Worm (Caenorhabditis elegans) whole organism, young adult: ENCODE data around the gene F26C11.4.
A peak's percentile ranks its signal among the peaks of the same experiment; 100 is the strongest.

Source experiments
- B0019.2 ChIP-seq: fragments of 200-800 bp; sonication (Bioruptor generic); conservative IDR thresholded peaks from 2 replicates; pipeline ENCODE4 v1.3.6; 2022; ENCODE audit warnings: missing genetic modification reagents, missing genetic modification characterization, missing compliant biosample characterization
- F37B4.10 ChIP-seq: fragments of 200-800 bp; sonication (Bioruptor generic); IDR thresholded peaks from 2 replicates; pipeline ENCODE4 v1.3.6; 2022; ENCODE audit warnings: missing genetic modification characterization, missing compliant biosample characterization
- F39B2.1 ChIP-seq: fragments of 200-800 bp; sonication (Bioruptor generic); IDR thresholded peaks from 2 replicates; pipeline ENCODE4 v1.3.6; 2022; ENCODE audit warnings: missing genetic modification reagents, missing genetic modification characterization, missing compliant biosample characterization
- F49E8.2 ChIP-seq: sonication (generic microtip); optimal IDR thresholded peaks from 3 replicates; lab custom pipeline; 2017; ENCODE audit warnings: missing genetic modification characterization, mild to moderate bottlenecking, missing compliant biosample characterization, antibody characterized with exemption, moderate library complexity; ENCODE audit not compliant: insufficient read depth
- F52B5.7 ChIP-seq: sonication (generic microtip); optimal IDR thresholded peaks from 2 replicates; lab custom pipeline; 2016; ENCODE audit warnings: mild to moderate bottlenecking, missing genetic modification characterization, missing compliant biosample characterization
- F55B11.4 ChIP-seq: sonication (generic microtip); optimal IDR thresholded peaks from 2 replicates; lab custom pipeline; 2016; ENCODE audit warnings: missing compliant biosample characterization, missing genetic modification characterization, borderline replicate concordance; ENCODE audit not compliant: insufficient read depth
- F57C9.4 ChIP-seq: sonication (generic microtip); optimal IDR thresholded peaks from 2 replicates; lab custom pipeline; 2017; ENCODE audit warnings: mild to moderate bottlenecking, missing genetic modification characterization, missing compliant biosample characterization
- Y53F4B.3 ChIP-seq: fragments of 200-800 bp; sonication (Bioruptor generic); IDR thresholded peaks from 2 replicates; pipeline ENCODE4 v1.3.6; 2022; ENCODE audit warnings: missing genetic modification reagents, missing genetic modification characterization, missing compliant biosample characterization
- Y53G8AR.9 ChIP-seq: fragments of 200-800 bp; sonication (Bioruptor generic); conservative IDR thresholded peaks from 2 replicates; pipeline ENCODE4 v1.3.6; 2022; ENCODE audit warnings: missing genetic modification reagents, missing genetic modification characterization, missing compliant biosample characterization
- Y56A3A.18 ChIP-seq: fragments of 200-800 bp; sonication (Bioruptor generic); IDR thresholded peaks from 2 replicates; pipeline ENCODE4 v1.3.6; 2022; ENCODE audit warnings: missing genetic modification reagents, missing genetic modification characterization, missing compliant biosample characterization
- Y79H2A.3 ChIP-seq: fragments of 200-800 bp; sonication (Bioruptor generic); conservative IDR thresholded peaks from 2 replicates; pipeline ENCODE4 v1.3.6; 2022; ENCODE audit warnings: missing genetic modification reagents, missing genetic modification characterization, missing compliant biosample characterization
- Y95B8A.8 ChIP-seq: fragments of 200-800 bp; sonication (Bioruptor generic); IDR thresholded peaks from 2 replicates; pipeline ENCODE4 v1.3.6; 2022; ENCODE audit warnings: missing genetic modification reagents, missing genetic modification characterization, missing compliant biosample characterization
- aptf-3 ChIP-seq: fragments of 200-800 bp; sonication (Bioruptor generic); IDR thresholded peaks from 2 replicates; pipeline ENCODE4 v1.3.6; 2022; ENCODE audit warnings: missing genetic modification characterization, missing compliant biosample characterization
- attf-3 ChIP-seq: fragments of 200-800 bp; sonication (Bioruptor generic); conservative IDR thresholded peaks from 2 replicates; pipeline ENCODE4 v1.3.6; 2022; ENCODE audit warnings: missing genetic modification reagents, missing genetic modification characterization, missing compliant biosample characterization
- attf-5 ChIP-seq: fragments of 200-800 bp; sonication (Bioruptor generic); optimal IDR thresholded peaks from 2 replicates; lab custom pipeline; 2018; ENCODE audit warnings: mild to moderate bottlenecking, missing genetic modification characterization, missing compliant biosample characterization
- ccch-3 ChIP-seq: fragments of 200-800 bp; sonication (Bioruptor generic); optimal IDR thresholded peaks from 2 replicates; lab custom pipeline; 2018; ENCODE audit warnings: mild to moderate bottlenecking, missing genetic modification characterization, missing compliant biosample characterization
- die-1 ChIP-seq: sonication (generic microtip); optimal IDR thresholded peaks from 2 replicates; lab custom pipeline; 2016; ENCODE audit warnings: missing genotype, mild to moderate bottlenecking, missing genetic modification characterization, missing compliant biosample characterization
- dpl-1 ChIP-seq: fragments of 150-350 bp; optimal IDR thresholded peaks from 2 replicates; lab custom pipeline; 2014; ENCODE audit warnings: missing biosample characterization, missing genetic modification reagents, missing genetic modification characterization
- egl-44 ChIP-seq: fragments of 200-800 bp; sonication (Bioruptor generic); IDR thresholded peaks from 2 replicates; pipeline ENCODE4 v1.3.6; 2022; ENCODE audit warnings: missing genetic modification reagents, missing genetic modification characterization, missing compliant biosample characterization
- egrh-3 ChIP-seq: fragments of 200-800 bp; sonication (Bioruptor generic); IDR thresholded peaks from 2 replicates; pipeline ENCODE4 v1.3.6; 2022; ENCODE audit warnings: missing genetic modification reagents, missing genetic modification characterization, missing compliant biosample characterization
- him-1 ChIP-seq: sonication (generic microtip); optimal IDR thresholded peaks from 2 replicates; lab custom pipeline; 2016; ENCODE audit warnings: missing genotype, missing genetic modification reagents, missing genetic modification characterization, missing compliant biosample characterization
- hlh-12 ChIP-seq: sonication (generic microtip); optimal IDR thresholded peaks from 2 replicates; lab custom pipeline; 2016; ENCODE audit warnings: missing genetic modification characterization, missing compliant biosample characterization
- hmg-20 ChIP-seq: fragments of 200-800 bp; sonication (Bioruptor generic); IDR thresholded peaks from 2 replicates; pipeline ENCODE4 v1.3.6; 2022; ENCODE audit warnings: missing genetic modification reagents, missing genetic modification characterization, missing compliant biosample characterization
- hrde-1 ChIP-seq: sonication (generic microtip); optimal IDR thresholded peaks from 2 replicates; lab custom pipeline; 2016; ENCODE audit warnings: missing genetic modification characterization, mild to moderate bottlenecking, missing compliant biosample characterization, moderate library complexity, missing genotype, missing genetic modification reagents, borderline replicate concordance
- hsf-1 ChIP-seq: fragments of 200-800 bp; sonication (Bioruptor generic); IDR thresholded peaks from 2 replicates; pipeline ENCODE4 v1.3.6; 2022; ENCODE audit warnings: missing genetic modification reagents, missing genetic modification characterization, missing compliant biosample characterization
- lag-1 ChIP-seq: fragments of 200-800 bp; sonication (Bioruptor generic); IDR thresholded peaks from 2 replicates; pipeline ENCODE4 v1.3.6; 2022; ENCODE audit warnings: missing genetic modification reagents, missing genetic modification characterization, missing compliant biosample characterization
- let-607 ChIP-seq, 2 experiments: fragments of 200-800 bp in 1 of 2; sonication (Bioruptor generic) in 1 of 2; sonication (generic microtip) in 1 of 2; optimal IDR thresholded peaks; 2 replicates each; lab custom pipeline; 2016 to 2018; ENCODE audit warnings: mild to moderate bottlenecking in 2 of 2, missing compliant biosample characterization in 2 of 2, missing genetic modification characterization in 2 of 2, moderate library complexity in 2 of 2, missing genotype in 1 of 2
- lin-40 ChIP-seq: sonication (generic microtip); optimal IDR thresholded peaks from 2 replicates; lab custom pipeline; 2016; ENCODE audit warnings: missing genetic modification characterization, mild to moderate bottlenecking, missing compliant biosample characterization, missing genotype, missing genetic modification reagents
- madf-3 ChIP-seq: fragments of 200-800 bp; sonication (Bioruptor generic); IDR thresholded peaks from 2 replicates; pipeline ENCODE4 v1.3.6; 2022; ENCODE audit warnings: missing genetic modification reagents, missing genetic modification characterization, missing compliant biosample characterization
- mes-4 ChIP-seq: sonication (generic microtip); optimal IDR thresholded peaks from 2 replicates; lab custom pipeline; 2016; ENCODE audit warnings: missing genotype, missing genetic modification characterization, missing compliant biosample characterization
- mxl-1 ChIP-seq: sonication (generic microtip); optimal IDR thresholded peaks from 2 replicates; lab custom pipeline; 2016; ENCODE audit warnings: missing genetic modification characterization, missing compliant biosample characterization
- nfya-2 ChIP-seq: fragments of 200-800 bp; sonication (Bioruptor generic); IDR thresholded peaks from 2 replicates; pipeline ENCODE4 v1.3.6; 2022; ENCODE audit warnings: missing genetic modification reagents, missing genetic modification characterization, missing compliant biosample characterization
- nhr-179 ChIP-seq: sonication (generic microtip); optimal IDR thresholded peaks from 2 replicates; lab custom pipeline; 2016; ENCODE audit warnings: mild to moderate bottlenecking, missing genetic modification characterization, missing compliant biosample characterization
- nhr-27 ChIP-seq: fragments of 200-800 bp; sonication (Bioruptor generic); optimal IDR thresholded peaks from 2 replicates; lab custom pipeline; 2018; ENCODE audit warnings: mild to moderate bottlenecking, missing genetic modification characterization, moderate library complexity, missing compliant biosample characterization
- nhr-80 ChIP-seq: sonication (generic microtip); optimal IDR thresholded peaks from 2 replicates; lab custom pipeline; 2016; ENCODE audit warnings: missing genetic modification characterization, missing compliant biosample characterization
- pha-4 ChIP-seq: fragments of 150-350 bp; sonication (generic microtip); optimal IDR thresholded peaks from 2 replicates; lab custom pipeline; 2014; ENCODE audit warnings: missing biosample characterization, missing genetic modification reagents, missing genetic modification characterization
- rec-8 ChIP-seq, 2 experiments: sonication (generic microtip); optimal IDR thresholded peaks; 2 replicates each; lab custom pipeline; 2016; ENCODE audit warnings: mild to moderate bottlenecking in 2 of 2, missing genetic modification characterization in 2 of 2, missing genetic modification reagents in 2 of 2, missing genotype in 2 of 2, missing biosample characterization in 1 of 2, missing compliant biosample characterization in 1 of 2, moderate library complexity in 1 of 2
- rpc-1 ChIP-seq, 2 experiments: fragments of 150-350 bp in 1 of 2; sonication (generic microtip) in 1 of 2; optimal IDR thresholded peaks; 2 replicates each; lab custom pipeline; 2014 to 2018; ENCODE audit warnings: missing biosample characterization in 1 of 2, missing genetic modification characterization in 1 of 2, missing genetic modification reagents in 1 of 2, missing genotype in 1 of 2
- sdz-38 ChIP-seq: sonication (generic microtip); optimal IDR thresholded peaks from 2 replicates; lab custom pipeline; 2016; ENCODE audit warnings: missing genotype, missing genetic modification characterization, missing compliant biosample characterization
- sea-2 ChIP-seq: fragments of 200-800 bp; sonication (Bioruptor generic); IDR thresholded peaks from 2 replicates; pipeline ENCODE4 v1.3.6; 2022; ENCODE audit warnings: missing genetic modification characterization, missing compliant biosample characterization
- snpc-1.1 ChIP-seq: sonication (generic microtip); optimal IDR thresholded peaks from 2 replicates; lab custom pipeline; 2017; ENCODE audit warnings: missing genetic modification characterization, mild to moderate bottlenecking, missing compliant biosample characterization, antibody characterized with exemption, moderate library complexity, missing genotype, missing genetic modification reagents; ENCODE audit not compliant: insufficient read depth
- snpc-4 ChIP-seq, 5 experiments: fragments of 150-350 bp in 1 of 5; sonication (generic microtip) in 4 of 5; optimal IDR thresholded peaks; 2 replicates each; lab custom pipeline; 2014 to 2018; ENCODE audit warnings: missing genetic modification characterization in 5 of 5, missing biosample characterization in 3 of 5, antibody characterized with exemption in 2 of 5, mild to moderate bottlenecking in 2 of 5, missing compliant biosample characterization in 2 of 5, missing genotype in 2 of 5, moderate library complexity in 2 of 5, missing genetic modification reagents in 1 of 5
- tbp1 ChIP-seq: fragments of 200-800 bp; sonication (Bioruptor generic); optimal IDR thresholded peaks from 2 replicates; lab custom pipeline; 2018; ENCODE audit warnings: mild to moderate bottlenecking, missing genetic modification characterization, missing compliant biosample characterization
- tbx-9 ChIP-seq: sonication (generic microtip); optimal IDR thresholded peaks from 2 replicates; lab custom pipeline; 2016; ENCODE audit warnings: borderline replicate concordance, missing genetic modification characterization, inconsistent platforms, missing compliant biosample characterization
- zfh-2 ChIP-seq: fragments of 200-800 bp; sonication (Bioruptor generic); conservative IDR thresholded peaks from 2 replicates; pipeline ENCODE4 v1.3.6; 2022; ENCODE audit warnings: missing genetic modification reagents, missing genetic modification characterization, missing compliant biosample characterization
- ztf-3 ChIP-seq: fragments of 200-800 bp; sonication (Bioruptor generic); optimal IDR thresholded peaks from 2 replicates; lab custom pipeline; 2018; ENCODE audit warnings: mild to moderate bottlenecking, missing genetic modification characterization, missing compliant biosample characterization
- ztf-6 ChIP-seq: fragments of 200-800 bp; sonication (Bioruptor generic); IDR thresholded peaks from 2 replicates; pipeline ENCODE4 v1.3.6; 2022; ENCODE audit warnings: missing genetic modification reagents, missing genetic modification characterization, missing compliant biosample characterization

The F26C11.4 gene

DNA sequence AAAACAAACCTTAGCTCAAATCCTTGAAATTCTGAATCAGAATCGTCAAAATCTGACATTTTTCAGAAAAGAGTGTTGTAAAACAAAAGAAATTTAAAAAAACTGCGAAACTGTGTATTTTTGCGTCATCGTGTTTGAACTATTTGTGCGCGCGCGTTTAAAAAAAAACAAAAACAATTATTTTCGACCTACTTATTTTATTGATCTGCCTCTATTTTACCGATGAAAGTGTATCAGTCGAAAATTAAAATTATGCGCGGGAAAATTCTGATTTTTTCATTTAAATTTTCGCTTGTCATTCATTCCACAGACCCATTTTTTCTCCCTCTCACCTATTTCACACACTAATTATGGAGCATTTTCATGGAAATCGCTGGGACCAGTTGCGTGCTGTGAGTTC, 22.8 kb upstream of the F26C11.4 start, which contains the start of the genes C05C10.7 and C05C10.5:
C05C10.7 (minus strand) TSS at position 95 of the 400 bp plus-strand sequence.
C05C10.5 (plus strand) TSS at position 164 of the 400 bp plus-strand sequence.
- no peak for TF ChIP-seq snpc-1.1 (tag; lab: Kevin White, UChicago)
- TF ChIP-seq snpc-4 (GFP tag; optimal IDR thresholded peaks at IDR 0.05; lab: Kevin White, UChicago): peak; percentile 21
- no peak for TF ChIP-seq snpc-4 (tag; optimal IDR thresholded peaks at IDR 0.05; lab: Kevin White, UChicago)
- TF ChIP-seq Y95B8A.8 (GFP tag; lab: Robert Waterston, UW): peak; percentile 76; the same call in 1 of the 2 replicates
- TF ChIP-seq rec-8 (tag; optimal IDR thresholded peaks at IDR 0.05; lab: Kevin White, UChicago): no peak
- TF ChIP-seq B0019.2 (GFP tag; lab: Robert Waterston, UW): peak; percentile 86
- no peak for TF ChIP-seq hmg-20 (GFP tag; lab: Robert Waterston, UW)
- TF ChIP-seq tbx-9 (tag; lab: Kevin White, UChicago): no peak
- no peak for TF ChIP-seq egl-44 (GFP tag; lab: Robert Waterston, UW)
- TF ChIP-seq hrde-1 (tag; lab: Kevin White, UChicago): no peak
- TF ChIP-seq nhr-179: no peak
- no peak for TF ChIP-seq egrh-3 (GFP tag; lab: Robert Waterston, UW)
- no peak for TF ChIP-seq F57C9.4 (tag; lab: Kevin White, UChicago)
- TF ChIP-seq Y79H2A.3: no peak
- TF ChIP-seq die-1: no peak
- TF ChIP-seq dpl-1 (GFP tag; lab: Kevin White, UChicago): peak; percentile 84
- TF ChIP-seq ccch-3 (GFP tag; lab: Kevin White, UChicago): no peak
- TF ChIP-seq nhr-27: no peak
- no peak for TF ChIP-seq him-1 (tag; lab: Kevin White, UChicago)
- no peak for TF ChIP-seq nhr-80
- no peak for TF ChIP-seq F49E8.2 (tag; lab: Kevin White, UChicago)
- TF ChIP-seq aptf-3: no peak
- 0 out of 2 replicates have a peak, but pooled peaks have one; percentile 38 for TF ChIP-seq Y53G8AR.9 (GFP tag; lab: Robert Waterston, UW)
- no peak for TF ChIP-seq ztf-6 (GFP tag; lab: Robert Waterston, UW)
- TF ChIP-seq hlh-12: no peak
- TF ChIP-seq Y53F4B.3: no peak
- no peak for TF ChIP-seq Y56A3A.18 (GFP tag; lab: Robert Waterston, UW)
- no peak for TF ChIP-seq lin-40
- TF ChIP-seq F37B4.10 (GFP tag; lab: Robert Waterston, UW): no peak
- peak; percentile 80 for TF ChIP-seq hsf-1
- TF ChIP-seq sdz-38 (tag; lab: Kevin White, UChicago): no peak
- TF ChIP-seq ztf-3 (GFP tag; lab: Kevin White, UChicago): no peak
- no peak for TF ChIP-seq F55B11.4 (tag; lab: Kevin White, UChicago)
- no peak for TF ChIP-seq F52B5.7 (tag; lab: Kevin White, UChicago)
- no peak for TF ChIP-seq nfya-2
- TF ChIP-seq zfh-2 (GFP tag; lab: Robert Waterston, UW): no peak
- TF ChIP-seq attf-3: 0 out of 2 replicates have a peak, but pooled peaks have one; percentile 16
- no peak for TF ChIP-seq let-607 (tag; optimal IDR thresholded peaks at IDR 0.05; lab: Kevin White, UChicago)
- TF ChIP-seq sea-2 (GFP tag; lab: Robert Waterston, UW): no peak
- no peak for TF ChIP-seq F39B2.1 (GFP tag; lab: Robert Waterston, UW)
- TF ChIP-seq madf-3 (GFP tag; lab: Robert Waterston, UW): peak; percentile 75
- no peak for TF ChIP-seq mxl-1 (tag; lab: Kevin White, UChicago)
- TF ChIP-seq mes-4 (tag; lab: Kevin White, UChicago): no peak
- TF ChIP-seq tbp1 (GFP tag; lab: Kevin White, UChicago): peak; percentile 42
- TF ChIP-seq rpc-1 (optimal IDR thresholded peaks at IDR 0.05; lab: Kevin White, UChicago): no peak
- no peak for TF ChIP-seq rpc-1 (tag; optimal IDR thresholded peaks at IDR 0.05; lab: Kevin White, UChicago)
- TF ChIP-seq lag-1 (GFP tag; lab: Robert Waterston, UW): no peak
- no peak for TF ChIP-seq pha-4 (tag; lab: Kevin White, UChicago)
- no peak for TF ChIP-seq attf-5
